Fruit fly (Drosophila melanogaster) whole organism, embryonic: ENCODE measurements around the gene CG33490.

Source experiments
- ATbp ChIP-seq: fragments of 200-800 bp; sonication (Bioruptor generic); optimal IDR thresholded peaks from 2 replicates; lab custom pipeline; 2017; ENCODE audit warnings: missing biosample characterization, mild to moderate bottlenecking, missing genetic modification characterization, missing genetic modification reagents
- Asciz ChIP-seq: fragments of 200-800 bp; sonication (Bioruptor generic); optimal IDR thresholded peaks from 2 replicates; lab custom pipeline; 2017; ENCODE audit warnings: missing biosample characterization, mild to moderate bottlenecking, missing genetic modification characterization, missing genetic modification reagents
- Awh ChIP-seq: fragments of 200-800 bp; sonication (Bioruptor generic); IDR thresholded peaks from 2 replicates; pipeline ENCODE4, ENCODE4 v1.3.6; 2022; ENCODE audit warnings: missing biosample characterization, missing genetic modification characterization
- Bteb2 ChIP-seq: fragments of 200-800 bp; sonication (Bioruptor generic); optimal IDR thresholded peaks from 2 replicates; lab custom pipeline; 2016; ENCODE audit warnings: missing biosample characterization, missing genetic modification characterization
- CG10431 ChIP-seq: fragments of 200-800 bp; sonication (Bioruptor generic); optimal IDR thresholded peaks from 3 replicates; lab custom pipeline; 2018; ENCODE audit warnings: missing biosample characterization, mild to moderate bottlenecking, missing genetic modification characterization
- CG10565 ChIP-seq: fragments of 200-800 bp; sonication (Bioruptor generic); optimal IDR thresholded peaks from 3 replicates; lab custom pipeline; 2016; ENCODE audit warnings: missing biosample characterization, mild to moderate bottlenecking, missing genetic modification characterization
- CG11695 ChIP-seq: fragments of 200-800 bp; sonication (Bioruptor generic); IDR thresholded peaks from 3 replicates; pipeline ENCODE4 v1.3.6; 2022; ENCODE audit warnings: missing biosample characterization, missing genetic modification characterization
- CG11696 ChIP-seq: fragments of 200-800 bp; sonication (Bioruptor generic); IDR thresholded peaks from 2 replicates; pipeline ENCODE4 v1.3.6; 2022; ENCODE audit warnings: missing biosample characterization, missing genetic modification characterization
- CG1233 ChIP-seq: fragments of 200-800 bp; sonication (Bioruptor generic); optimal IDR thresholded peaks from 4 replicates; lab custom pipeline; 2018; ENCODE audit warnings: missing biosample characterization, mild to moderate bottlenecking, missing genetic modification characterization
- CG32532 ChIP-seq: fragments of 200-800 bp; sonication (Bioruptor generic); IDR thresholded peaks from 2 replicates; pipeline ENCODE4 v1.3.6; 2022; ENCODE audit warnings: missing biosample characterization, missing genetic modification characterization
- CG3281 ChIP-seq: fragments of 200-800 bp; sonication (Bioruptor generic); optimal IDR thresholded peaks from 3 replicates; lab custom pipeline; 2017; ENCODE audit warnings: missing biosample characterization, mild to moderate bottlenecking, missing genetic modification characterization
- CG33557 ChIP-seq: fragments of 200-800 bp; sonication (Bioruptor generic); optimal IDR thresholded peaks from 2 replicates; lab custom pipeline; 2019; ENCODE audit warnings: missing biosample characterization, mild to moderate bottlenecking, missing genetic modification characterization, moderate library complexity
- CG4854 ChIP-seq: fragments of 200-800 bp; sonication (Bioruptor generic); optimal IDR thresholded peaks from 2 replicates; lab custom pipeline; 2016; ENCODE audit warnings: missing biosample characterization, missing genetic modification characterization, inconsistent platforms
- CG6175 ChIP-seq: fragments of 200-800 bp; sonication (Bioruptor generic); IDR thresholded peaks from 3 replicates; pipeline ENCODE4 v1.3.6; 2022; ENCODE audit warnings: missing biosample characterization, missing genetic modification characterization
- CG6765 ChIP-seq: fragments of 200-800 bp; sonication (Bioruptor generic); optimal IDR thresholded peaks from 3 replicates; lab custom pipeline; 2017; ENCODE audit warnings: missing biosample characterization, mild to moderate bottlenecking, missing genetic modification characterization
- CG6813 ChIP-seq: fragments of 200-800 bp; sonication (Bioruptor generic); optimal IDR thresholded peaks from 2 replicates; lab custom pipeline; 2017; ENCODE audit warnings: missing biosample characterization, missing genetic modification characterization, mild to moderate bottlenecking, moderate library complexity, missing genetic modification reagents
- CG8290 ChIP-seq, 3 experiments: fragments of 200-800 bp; sonication (Bioruptor generic); optimal IDR thresholded peaks; 2 replicates each; lab custom pipeline; 2016 to 2019; ENCODE audit warnings: missing biosample characterization in 3 of 3, missing genetic modification characterization in 3 of 3, mild to moderate bottlenecking in 2 of 3, moderate library complexity in 1 of 3
- D ChIP-seq, 2 experiments: fragments of 200-800 bp in 1 of 2; fragments of >200 bp in 1 of 2; sonication (Bioruptor generic) in 1 of 2; optimal IDR thresholded peaks; 2 replicates in 1 of 2; 3 replicates in 1 of 2; lab custom pipeline; 2017; ENCODE audit warnings: mild to moderate bottlenecking in 1 of 2, missing biosample characterization in 1 of 2, missing genetic modification characterization in 1 of 2, missing genetic modification reagents in 1 of 2
- Deaf1 ChIP-seq: fragments of 200-800 bp; optimal IDR thresholded peaks from 3 replicates; lab custom pipeline; 2019; ENCODE audit warnings: missing biosample characterization, mild to moderate bottlenecking, missing genetic modification characterization, moderate library complexity
- Dref ChIP-seq: fragments of 200-800 bp; sonication (Bioruptor generic); IDR thresholded peaks from 2 replicates; pipeline ENCODE4 v1.3.6; 2022; ENCODE audit warnings: missing biosample characterization, missing genetic modification characterization
- E2f2 ChIP-seq: fragments of 200-800 bp; sonication (Bioruptor generic); IDR thresholded peaks from 2 replicates; pipeline ENCODE4 v1.3.6; 2022; ENCODE audit warnings: missing biosample characterization, missing genetic modification characterization
- Elba2 ChIP-seq: fragments of 200-800 bp; sonication (Bioruptor generic); optimal IDR thresholded peaks from 3 replicates; lab custom pipeline; 2016; ENCODE audit warnings: missing biosample characterization, missing genetic modification characterization
- Fer1 ChIP-seq: fragments of 200-800 bp; sonication (Bioruptor generic); optimal IDR thresholded peaks from 2 replicates; lab custom pipeline; 2017; ENCODE audit warnings: missing biosample characterization, mild to moderate bottlenecking, missing genetic modification characterization
- HHEX ChIP-seq: fragments of 200-800 bp; sonication (Bioruptor generic); optimal IDR thresholded peaks from 3 replicates; lab custom pipeline; 2017; ENCODE audit warnings: missing biosample characterization, mild to moderate bottlenecking, missing genetic modification characterization, missing genetic modification reagents
- Hr78 ChIP-seq, 2 experiments: fragments of 200-800 bp in 1 of 2; fragments of >200 bp in 1 of 2; sonication (Bioruptor generic) in 1 of 2; optimal IDR thresholded peaks; 2 replicates each; lab custom pipeline; 2017 to 2019; ENCODE audit warnings: missing biosample characterization in 2 of 2, missing genetic modification characterization in 2 of 2, mild to moderate bottlenecking in 1 of 2, moderate library complexity in 1 of 2
- Max ChIP-seq: fragments of 200-800 bp; sonication (Bioruptor generic); optimal IDR thresholded peaks from 2 replicates; lab custom pipeline; 2016; ENCODE audit warnings: missing biosample characterization, mild to moderate bottlenecking, missing genetic modification characterization
- Mrtf ChIP-seq: fragments of 200-800 bp; sonication (Bioruptor generic); IDR thresholded peaks from 3 replicates; pipeline ENCODE4 v1.3.6; 2022; ENCODE audit warnings: missing biosample characterization, missing genetic modification characterization
- NC2β ChIP-seq: fragments of 200-800 bp; sonication (Bioruptor generic); optimal IDR thresholded peaks from 2 replicates; lab custom pipeline; 2016; ENCODE audit warnings: missing biosample characterization, missing genetic modification characterization
- Sox100B ChIP-seq: fragments of 200-800 bp; sonication (Bioruptor generic); optimal IDR thresholded peaks from 3 replicates; lab custom pipeline; 2018; ENCODE audit warnings: missing biosample characterization, mild to moderate bottlenecking, missing genetic modification characterization
- Usf ChIP-seq: fragments of 200-800 bp; sonication (Bioruptor generic); optimal IDR thresholded peaks from 2 replicates; lab custom pipeline; 2017; ENCODE audit warnings: missing genotype, missing biosample characterization, missing genetic modification characterization
- Xrp1 ChIP-seq: fragments of 200-800 bp; sonication (Bioruptor generic); IDR thresholded peaks from 2 replicates; pipeline ENCODE4 v1.3.6; 2022; ENCODE audit warnings: missing biosample characterization, missing genetic modification characterization
- ara ChIP-seq: fragments of 200-800 bp; sonication (Bioruptor generic); IDR thresholded peaks from 2 replicates; pipeline ENCODE4 v1.3.6; 2022; ENCODE audit warnings: missing biosample characterization, missing genetic modification characterization
- ase ChIP-seq: fragments of 200-800 bp; sonication (Bioruptor generic); IDR thresholded peaks from 3 replicates; pipeline ENCODE4 v1.3.6; 2022; ENCODE audit warnings: missing biosample characterization, missing genetic modification characterization
- bowl ChIP-seq: fragments of 200-800 bp; sonication (Bioruptor generic); IDR thresholded peaks from 2 replicates; pipeline ENCODE4 v1.3.6; 2022; ENCODE audit warnings: missing biosample characterization, missing genetic modification characterization
- bsh ChIP-seq, 2 experiments: fragments of 200-800 bp; sonication (Bioruptor generic); optimal IDR thresholded peaks; 2 replicates each; lab custom pipeline; 2017 to 2018; ENCODE audit warnings: mild to moderate bottlenecking in 2 of 2, missing biosample characterization in 2 of 2, missing genetic modification characterization in 2 of 2, moderate library complexity in 1 of 2
- btn ChIP-seq: fragments of 200-800 bp; sonication (Bioruptor generic); optimal IDR thresholded peaks from 2 replicates; lab custom pipeline; 2016; ENCODE audit warnings: missing biosample characterization, missing genetic modification characterization
- dmrt11E ChIP-seq: fragments of 200-800 bp; sonication (Bioruptor generic); optimal IDR thresholded peaks from 3 replicates; lab custom pipeline; 2018; ENCODE audit warnings: missing biosample characterization, mild to moderate bottlenecking, missing genetic modification characterization, moderate library complexity
- dysf ChIP-seq: fragments of 200-800 bp; sonication (Bioruptor generic); IDR thresholded peaks from 3 replicates; pipeline ENCODE4 v1.3.6; 2022; ENCODE audit warnings: missing biosample characterization, missing genetic modification characterization
- en ChIP-seq: fragments of 200-800 bp; sonication (Bioruptor generic); optimal IDR thresholded peaks from 2 replicates; lab custom pipeline; 2016; ENCODE audit warnings: missing biosample characterization, missing genetic modification characterization
- fd3F ChIP-seq: fragments of 200-800 bp; sonication (Bioruptor generic); optimal IDR thresholded peaks from 2 replicates; lab custom pipeline; 2018; ENCODE audit warnings: missing biosample characterization, mild to moderate bottlenecking, missing genetic modification characterization, moderate library complexity
- fd64A ChIP-seq: fragments of 200-800 bp; sonication (Bioruptor generic); optimal IDR thresholded peaks from 3 replicates; lab custom pipeline; 2018; ENCODE audit warnings: missing biosample characterization, mild to moderate bottlenecking, missing genetic modification characterization
- gcm ChIP-seq: fragments of 200-800 bp; sonication (Bioruptor generic); optimal IDR thresholded peaks from 2 replicates; lab custom pipeline; 2019; ENCODE audit warnings: missing biosample characterization, mild to moderate bottlenecking, missing genetic modification characterization, moderate library complexity
- hbn ChIP-seq: fragments of 200-800 bp; sonication (Bioruptor generic); IDR thresholded peaks from 2 replicates; pipeline ENCODE4 v1.3.6; 2022; ENCODE audit warnings: missing biosample characterization, missing genetic modification characterization; ENCODE audit not compliant: partially characterized antibody
- kah ChIP-seq: fragments of 200-800 bp; sonication (Bioruptor generic); optimal IDR thresholded peaks from 2 replicates; lab custom pipeline; 2018; ENCODE audit warnings: missing biosample characterization, mild to moderate bottlenecking, missing genetic modification characterization
- lbe ChIP-seq: fragments of 200-800 bp; sonication (Bioruptor generic); optimal IDR thresholded peaks from 2 replicates; lab custom pipeline; 2016; ENCODE audit warnings: missing biosample characterization, mild to moderate bottlenecking, missing genetic modification characterization
- mam ChIP-seq: fragments of 200-800 bp; sonication (Bioruptor generic); optimal IDR thresholded peaks from 3 replicates; lab custom pipeline; 2016; ENCODE audit warnings: missing biosample characterization, missing genetic modification characterization
- shn ChIP-seq: fragments of 200-800 bp; sonication (Bioruptor generic); optimal IDR thresholded peaks from 3 replicates; lab custom pipeline; 2016; ENCODE audit warnings: missing biosample characterization, missing genetic modification characterization
- tna ChIP-seq: fragments of 200-800 bp; sonication (Bioruptor generic); IDR thresholded peaks from 2 replicates; pipeline ENCODE4 v1.3.6; 2022; ENCODE audit warnings: missing biosample characterization, missing genetic modification characterization; ENCODE audit not compliant: partially characterized antibody
- vvl ChIP-seq: fragments of 200-800 bp; sonication (Bioruptor generic); IDR thresholded peaks from 2 replicates; pipeline ENCODE4 v1.3.6; 2022; ENCODE audit warnings: missing biosample characterization, missing genetic modification characterization

Gene CG33490

DNA sequence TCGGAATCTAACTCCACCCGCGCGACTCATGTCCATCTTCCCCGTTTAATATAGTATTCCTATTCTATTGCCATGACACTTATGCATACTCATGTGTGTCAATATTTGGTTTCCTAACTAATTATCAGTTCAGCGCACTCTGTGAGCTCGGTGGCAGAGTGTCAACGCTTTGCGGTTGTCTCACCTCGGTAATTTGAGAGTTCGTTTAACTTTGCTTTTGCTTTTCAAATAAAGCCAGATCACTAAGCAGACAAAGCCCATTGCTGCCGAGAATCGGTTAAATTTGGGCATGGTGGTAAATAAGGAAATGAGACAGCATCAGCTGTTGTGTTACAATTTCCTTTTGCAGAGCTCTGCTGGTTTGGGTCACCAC, 34.1 kb downstream of the CG33490 start (continued):
- TF ChIP-seq E2f2 (peak; percentile 15; the same call in 1 of the 2 replicates), hbn (no peak), btn (GFP tag; lab: Kevin White, UChicago) (peak; percentile 13), bsh (GFP tag; optimal IDR thresholded peaks at IDR 0.05; lab: Kevin White, UChicago) (peak in 1 of 2 experiments; percentile 54), fd64A (GFP tag; lab: Kevin White, UChicago) (peak; percentile 60), CG6175 (GFP tag; lab: Robert Waterston, UW) (peak; percentile 9; the same call in 1 of the 3 replicates), vvl (GFP tag; lab: Robert Waterston, UW) (no peak), en (peak; percentile 24), Dref (GFP tag; lab: Robert Waterston, UW) (no peak), Usf (no peak), CG11696 (GFP tag; lab: Robert Waterston, UW) (peak; percentile 28; the same call in 1 of the 2 replicates), mam (GFP tag; lab: Kevin White, UChicago) (no peak), CG3281 (GFP tag; lab: Kevin White, UChicago) (peak; percentile 36), fd3F (peak; percentile 3), kah (GFP tag; lab: Kevin White, UChicago) (no peak), Max (peak; percentile 26), ase (no peak), gcm (peak; percentile 7), dmrt11E (tag; lab: Kevin White, UChicago) (peak; percentile 40), CG1233 (GFP tag; lab: Kevin White, UChicago) (peak; percentile 30), shn (GFP tag; lab: Kevin White, UChicago) (no peak), Awh (GFP tag; lab: Robert Waterston, UW) (0 out of 2 replicates have a peak, but pooled peaks have one; percentile 10), HHEX (GFP tag; lab: Kevin White, UChicago) (peak; percentile 68), D (optimal IDR thresholded peaks at IDR 0.05; lab: Kevin White, UChicago) (no peak), D (GFP tag; optimal IDR thresholded peaks at IDR 0.05; lab: Kevin White, UChicago) (peak; percentile 29), CG6813 (GFP tag; lab: Kevin White, UChicago) (peak; percentile 42), CG11695 (GFP tag; lab: Robert Waterston, UW) (no peak), CG4854 (GFP tag; lab: Kevin White, UChicago) (peak; percentile 2), Bteb2 (GFP tag; lab: Kevin White, UChicago) (no peak), CG10565 (GFP tag; lab: Kevin White, UChicago) (no peak), bowl (no peak), dysf (GFP tag; lab: Robert Waterston, UW) (no peak), CG33557 (GFP tag; lab: Kevin White, UChicago) (peak; percentile 64), NC2β (peak; percentile 16), CG8290 (GFP tag; optimal IDR thresholded peaks at IDR 0.05; lab: Kevin White, UChicago) (no peak), CG8290 (tag; optimal IDR thresholded peaks at IDR 0.05; lab: Kevin White, UChicago) (peak in 1 of 2 experiments; percentile 32), CG6765 (GFP tag; lab: Kevin White, UChicago) (no peak), tna (no peak), Elba2 (GFP tag; lab: Kevin White, UChicago) (no peak), lbe (GFP tag; lab: Kevin White, UChicago) (no peak), CG10431 (GFP tag; lab: Kevin White, UChicago) (peak; percentile 23), Asciz (GFP tag; lab: Kevin White, UChicago) (peak; percentile 55), Deaf1 (tag; lab: Kevin White, UChicago) (no peak), Sox100B (GFP tag; lab: Kevin White, UChicago) (peak; percentile 49), ATbp (GFP tag; lab: Kevin White, UChicago) (peak; percentile 79), Xrp1 (GFP tag; lab: Robert Waterston, UW) (peak; percentile 54; the same call in 1 of the 2 replicates), Hr78 (GFP tag; optimal IDR thresholded peaks at IDR 0.05; lab: Kevin White, UChicago) (peak in 1 of 2 experiments; percentile 58), Fer1 (GFP tag; lab: Kevin White, UChicago) (peak; percentile 54), CG32532 (GFP tag; lab: Robert Waterston, UW) (no peak), ara (0 out of 2 replicates have a peak, but pooled peaks have one; percentile 38), Mrtf (GFP tag; lab: Robert Waterston, UW) (no peak)
